Fruit fly (Drosophila melanogaster) S2 (cell line): Measurements from ENCODE around the gene Unc-76.

ENCODE experiments used
- CG8478 ChIP-seq: fragments of >200 bp; optimal IDR thresholded peaks from 2 replicates; lab custom pipeline; 2018
- CTCF ChIP-seq, 2 experiments: fragments of >200 bp; optimal IDR thresholded peaks; 2 replicates each; lab custom pipeline; 2018

Gene Unc-76

DNA sequence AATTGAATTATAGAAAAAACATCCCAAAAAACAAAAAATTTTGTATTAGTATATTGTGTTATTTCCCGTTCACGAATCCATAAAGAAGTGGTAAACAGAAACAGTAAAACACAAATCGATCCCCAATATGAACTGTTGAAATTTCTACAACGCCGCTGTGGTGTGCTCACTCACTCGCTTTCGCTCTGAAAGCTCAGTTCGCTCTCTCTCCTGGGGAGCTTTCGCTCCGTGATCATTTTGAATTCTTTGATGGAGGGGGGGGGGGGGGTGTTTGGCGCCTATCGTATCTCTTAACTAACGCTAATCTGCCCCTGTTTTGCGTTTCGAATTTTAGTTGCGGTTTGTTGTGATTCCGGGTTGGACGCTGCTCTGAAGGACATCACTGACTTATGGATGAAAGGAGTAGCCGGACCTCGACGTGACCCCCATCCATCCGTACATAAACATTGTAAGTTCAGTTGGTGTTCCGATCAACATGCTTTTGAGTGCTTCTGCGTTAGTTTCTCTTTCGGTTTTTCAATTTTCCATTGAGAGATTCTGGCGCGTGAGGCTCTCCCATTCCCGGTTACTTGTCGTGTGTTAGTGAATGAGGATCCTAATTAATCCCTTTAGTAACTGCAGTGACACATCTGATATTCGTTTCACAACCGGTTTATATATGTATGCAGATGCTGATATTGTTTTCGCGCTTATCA lies 60.9 kb downstream of the Unc-76 start, which contains the start of gene D2hgdh:
D2hgdh (plus strand) TSS at position 331 of the 695 bp plus-strand sequence.
- TF ChIP-seq CTCF (optimal IDR thresholded peaks at IDR 0.05; lab: Kevin White, UChicago) (no peak), CG8478 (lab: Kevin White, UChicago) (no peak)

DNA sequence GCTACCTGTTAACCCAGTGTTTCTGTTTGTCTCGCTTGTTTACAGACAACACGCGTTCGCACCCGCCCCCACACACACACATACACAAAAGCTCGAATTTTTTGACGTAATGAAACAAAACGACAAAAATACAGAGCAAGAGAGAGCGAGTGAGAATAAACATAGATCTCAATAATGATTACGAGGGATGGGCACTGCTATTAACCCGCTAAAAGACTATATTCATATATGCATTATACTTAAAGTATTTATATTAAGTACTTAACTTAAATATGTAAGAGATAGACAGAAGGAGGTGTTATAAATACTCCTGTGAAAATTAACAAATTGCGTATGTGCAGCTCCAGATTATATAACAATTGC lies 61.4 kb downstream of the Unc-76 start:
- TF ChIP-seq CTCF (optimal IDR thresholded peaks at IDR 0.05; lab: Kevin White, UChicago): no peak
- no peak for TF ChIP-seq CG8478 (lab: Kevin White, UChicago)

dm6 chrX:2142275-2142934 lies 62.0 kb downstream of the Unc-76 start:
- no peak for TF ChIP-seq CTCF (optimal IDR thresholded peaks at IDR 0.05; lab: Kevin White, UChicago)

- TF ChIP-seq CG8478 (lab: Kevin White, UChicago) (no peak), CTCF (optimal IDR thresholded peaks at IDR 0.05; lab: Kevin White, UChicago) (no peak)
Observed at dm6 chrX:2142935-2143312, 62.5 kb downstream of the Unc-76 start.
